Worm (Caenorhabditis elegans) whole organism, early embryonic: Measurements from ENCODE around the gene F45E12.6.

Source experiments
- F13C5.2 ChIP-seq: sonication (generic microtip); optimal IDR thresholded peaks from 2 replicates; lab custom pipeline; 2017; ENCODE audit warnings: mild to moderate bottlenecking, missing genetic modification characterization, inconsistent platforms, missing compliant biosample characterization
- aly-1 ChIP-seq: sonication (generic microtip); optimal IDR thresholded peaks from 2 replicates; lab custom pipeline; 2016; ENCODE audit warnings: missing genetic modification characterization, missing compliant biosample characterization
- ama-1 ChIP-seq: fragments of 150-350 bp; optimal IDR thresholded peaks from 2 replicates; lab custom pipeline; 2014
- ceh-13 ChIP-seq: fragments of 200-800 bp; sonication (Bioruptor generic); optimal IDR thresholded peaks from 2 replicates; lab custom pipeline; 2018; ENCODE audit warnings: mild to moderate bottlenecking, missing genetic modification characterization, missing compliant biosample characterization
- ets-7 ChIP-seq: sonication (generic microtip); optimal IDR thresholded peaks from 2 replicates; lab custom pipeline; 2016; ENCODE audit warnings: missing genotype, missing genetic modification characterization, missing compliant biosample characterization
- flt-1 ChIP-seq: fragments of 200-800 bp; sonication (Bioruptor generic); IDR thresholded peaks from 2 replicates; pipeline ENCODE4 v1.3.6; 2022; ENCODE audit warnings: missing genetic modification characterization, missing compliant biosample characterization
- scrt-1 ChIP-seq: fragments of 200-800 bp; sonication (Bioruptor generic); IDR thresholded peaks from 2 replicates; pipeline ENCODE4 v1.3.6; 2022; ENCODE audit warnings: missing genetic modification characterization, missing compliant biosample characterization
- sea-1 ChIP-seq: fragments of 200-800 bp; sonication (Bioruptor generic); conservative IDR thresholded peaks from 2 replicates; pipeline ENCODE4 v1.3.6; 2022; ENCODE audit warnings: missing genetic modification characterization, missing compliant biosample characterization
- tbx-11 ChIP-seq: fragments of 200-800 bp; sonication (Bioruptor generic); IDR thresholded peaks from 2 replicates; pipeline ENCODE4 v1.3.6; 2022; ENCODE audit warnings: missing genetic modification characterization, missing compliant biosample characterization
- tbx-37 ChIP-seq: fragments of 200-800 bp; sonication (Bioruptor generic); conservative IDR thresholded peaks from 2 replicates; pipeline ENCODE4 v1.3.6; 2022; ENCODE audit warnings: missing genetic modification reagents, missing genetic modification characterization, missing compliant biosample characterization
- tra-4 ChIP-seq: sonication (generic microtip); optimal IDR thresholded peaks from 2 replicates; lab custom pipeline; 2017; ENCODE audit warnings: missing genetic modification characterization, missing compliant biosample characterization

ce11 chrII:7287140-7287539 lies 26.8 kb downstream of the F45E12.6 start:
- TF ChIP-seq ama-1 (no peak), scrt-1 (GFP tag; lab: Robert Waterston, UW) (no peak), flt-1 (GFP tag; lab: Robert Waterston, UW) (no peak), tbx-37 (GFP tag; lab: Robert Waterston, UW) (no peak), sea-1 (GFP tag; lab: Robert Waterston, UW) (no peak), F13C5.2 (tag; lab: Kevin White, UChicago) (no peak), tbx-11 (GFP tag; lab: Robert Waterston, UW) (no peak), ets-7 (tag; lab: Kevin White, UChicago) (no peak), aly-1 (no peak), tra-4 (no peak), ceh-13 (GFP tag; lab: Kevin White, UChicago) (no peak)
